Fruit fly (Drosophila melanogaster) whole organism, prepupa: ENCODE results near the gene CG7943.

Experiments used
- CG10669 ChIP-seq: fragments of 200-800 bp; sonication (Bioruptor generic); optimal IDR thresholded peaks from 3 replicates; lab custom pipeline; 2018; ENCODE audit warnings: missing biosample characterization, mild to moderate bottlenecking, missing genetic modification characterization, moderate library complexity
- CG11902 ChIP-seq: fragments of 200-800 bp; sonication (Bioruptor generic); optimal IDR thresholded peaks from 3 replicates; lab custom pipeline; 2016; ENCODE audit warnings: missing biosample characterization, missing genetic modification characterization
- CG34406 ChIP-seq: fragments of 200-800 bp; sonication (Bioruptor generic); optimal IDR thresholded peaks from 3 replicates; lab custom pipeline; 2016; ENCODE audit warnings: missing biosample characterization, missing genetic modification characterization
- CG4318 ChIP-seq: fragments of 200-800 bp; sonication (Bioruptor generic); optimal IDR thresholded peaks from 3 replicates; lab custom pipeline; 2017; ENCODE audit warnings: missing biosample characterization, mild to moderate bottlenecking, missing genetic modification characterization
- CG6276 ChIP-seq: fragments of 200-800 bp; sonication (Bioruptor generic); optimal IDR thresholded peaks from 2 replicates; lab custom pipeline; 2017; ENCODE audit warnings: missing biosample characterization, mild to moderate bottlenecking, missing genetic modification characterization
- CG6854 ChIP-seq: fragments of 200-800 bp; sonication (Bioruptor generic); optimal IDR thresholded peaks from 2 replicates; lab custom pipeline; 2017; ENCODE audit warnings: missing biosample characterization, mild to moderate bottlenecking, missing genetic modification characterization
- Eip75B ChIP-seq: fragments of 200-800 bp; sonication (Bioruptor generic); optimal IDR thresholded peaks from 3 replicates; lab custom pipeline; 2016; ENCODE audit warnings: missing biosample characterization, missing genetic modification characterization
- Met ChIP-seq: fragments of 200-800 bp; sonication (Bioruptor generic); optimal IDR thresholded peaks from 3 replicates; lab custom pipeline; 2016; ENCODE audit warnings: missing biosample characterization, missing genetic modification characterization
- achi ChIP-seq: fragments of 200-800 bp; sonication (Bioruptor generic); optimal IDR thresholded peaks from 3 replicates; lab custom pipeline; 2016; ENCODE audit warnings: missing biosample characterization, missing genetic modification characterization
- esn ChIP-seq: fragments of 200-800 bp; sonication (Bioruptor generic); optimal IDR thresholded peaks from 2 replicates; lab custom pipeline; 2016; ENCODE audit warnings: missing biosample characterization, mild to moderate bottlenecking, missing genetic modification characterization, moderate library complexity
- net ChIP-seq: fragments of 200-800 bp; sonication (Bioruptor generic); optimal IDR thresholded peaks from 3 replicates; lab custom pipeline; 2016; ENCODE audit warnings: missing biosample characterization, missing genetic modification characterization
- spab ChIP-seq: fragments of 200-800 bp; sonication (Bioruptor generic); optimal IDR thresholded peaks from 2 replicates; lab custom pipeline; 2017; ENCODE audit warnings: missing biosample characterization, mild to moderate bottlenecking, missing genetic modification characterization, missing genetic modification reagents

DNA sequence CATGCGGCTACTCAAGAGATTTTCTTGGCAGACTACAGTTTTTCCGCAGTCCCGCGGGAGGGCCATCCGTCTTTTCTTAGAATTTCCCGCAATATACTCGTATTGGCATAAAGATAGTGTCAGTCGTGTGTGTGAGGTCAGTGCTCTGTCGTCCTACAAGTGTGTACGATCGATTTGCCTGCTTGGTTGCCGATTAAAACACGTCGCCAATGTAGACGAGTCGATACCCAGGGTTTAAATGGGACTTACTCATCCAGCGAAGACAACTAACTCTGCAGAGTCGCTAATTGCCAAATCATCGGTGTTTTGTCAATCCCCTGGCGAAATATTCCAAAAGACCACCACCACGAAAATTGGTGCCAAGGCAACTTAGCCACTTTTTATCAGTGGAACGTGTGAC is 19.7 kb downstream of the CG7943 start:
- no peak for TF ChIP-seq CG4318
- no peak for TF ChIP-seq CG6854 (GFP tag; lab: Kevin White, UChicago)
- TF ChIP-seq Eip75B (GFP tag; lab: Kevin White, UChicago) = no peak
- TF ChIP-seq achi = no peak
- TF ChIP-seq CG11902 = no peak
- TF ChIP-seq CG6276 (GFP tag; lab: Kevin White, UChicago) = no peak
- TF ChIP-seq CG10669 (GFP tag; lab: Kevin White, UChicago) = no peak
- no peak for TF ChIP-seq spab (GFP tag; lab: Kevin White, UChicago)
- TF ChIP-seq CG34406 (GFP tag; lab: Kevin White, UChicago) = no peak
- no peak for TF ChIP-seq net
- no peak for TF ChIP-seq Met (GFP tag; lab: Kevin White, UChicago)
- no peak for TF ChIP-seq esn (GFP tag; lab: Kevin White, UChicago)
